Worm (Caenorhabditis elegans) whole organism, L4/young adult: ENCODE results near the gene syg-2.

Experiments
- W03F9.2 ChIP-seq: fragments of 150-350 bp; optimal IDR thresholded peaks from 2 replicates; lab custom pipeline; 2014; ENCODE audit warnings: missing biosample characterization, missing genetic modification characterization
- him-1 ChIP-seq: sonication (generic microtip); optimal IDR thresholded peaks from 2 replicates; lab custom pipeline; 2016; ENCODE audit warnings: missing genotype, missing genetic modification reagents, missing genetic modification characterization, missing compliant biosample characterization

DNA sequence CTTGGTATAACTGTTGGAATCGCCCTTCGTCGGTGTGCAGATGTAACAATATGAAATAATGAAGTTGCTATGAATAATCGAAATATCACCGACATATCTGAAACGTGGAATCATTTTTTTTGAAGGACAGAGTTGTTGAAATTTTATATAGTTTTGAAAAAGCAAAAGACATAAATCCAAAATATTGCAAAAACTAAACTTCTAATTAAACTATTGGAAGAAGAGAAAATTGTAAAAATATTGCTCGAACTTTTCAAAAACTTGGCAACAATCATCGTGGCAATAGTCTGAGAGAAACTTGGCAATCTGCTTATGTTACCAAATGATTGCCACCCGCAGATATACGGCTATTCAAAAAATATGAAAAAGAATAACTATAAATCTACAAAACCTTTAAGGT is 9.4 kb upstream of the syg-2 start, which contains the start of gene F54E4.4:
- TF ChIP-seq him-1 (tag; lab: Kevin White, UChicago): no peak
- TF ChIP-seq W03F9.2 (tag; lab: Kevin White, UChicago): no peak
